Worm (Caenorhabditis elegans): ENCODE results near the gene srw-134.
A peak's percentile ranks its signal among the peaks of the same experiment; 100 is the strongest.

The srw-134 gene

DNA sequence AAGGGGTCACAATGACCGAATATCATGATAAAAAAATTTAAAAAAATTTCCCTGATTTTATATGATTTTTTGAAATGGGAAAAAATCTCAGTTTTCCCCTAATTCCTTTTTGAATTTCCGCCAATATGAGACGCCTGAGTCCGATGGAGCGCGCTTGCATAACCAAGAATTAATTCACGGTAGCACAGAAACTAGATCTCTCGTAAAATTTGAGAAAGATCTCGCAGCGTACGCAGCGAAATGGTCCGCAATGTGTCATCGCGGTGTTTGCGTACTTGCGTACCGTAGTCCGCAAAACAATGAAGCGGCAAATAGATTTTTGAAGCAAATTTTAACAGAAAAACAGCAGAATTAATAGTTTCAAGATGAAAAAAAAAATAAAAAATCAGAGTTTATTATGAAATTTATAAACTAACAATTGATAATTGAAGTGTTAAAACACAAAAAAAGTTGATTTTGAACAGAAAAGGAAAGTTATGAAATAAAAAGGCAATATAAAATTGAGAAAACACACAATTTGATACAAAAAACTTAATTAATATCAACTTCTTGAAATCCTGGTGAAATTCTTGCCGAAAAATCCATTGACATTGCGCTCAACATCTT is 48.8 kb downstream of the srw-134 start (continued):
- TF ChIP-seq madf-8 (GFP tag; conservative IDR thresholded peaks at IDR 0.05), result peak; percentile 33; the same call in 1 of the 2 replicates
- peak; percentile 69 for TF ChIP-seq ceh-91 (GFP tag; IDR thresholded peaks at IDR 0.05)
- peak; percentile 83 for TF ChIP-seq nfyb-1 (GFP tag; IDR thresholded peaks at IDR 0.05)
- TF ChIP-seq mcd-1 (GFP tag; IDR thresholded peaks at IDR 0.05), result peak; percentile 98
